Worm (Caenorhabditis elegans) whole organism, L4/young adult: ENCODE data around the gene lir-3.

ENCODE experiments used
- dao-5 ChIP-seq: sonication (generic microtip); optimal IDR thresholded peaks from 2 replicates; lab custom pipeline; 2016; ENCODE audit warnings: missing genotype, missing genetic modification characterization, moderate library complexity, missing compliant biosample characterization
- him-1 ChIP-seq: sonication (generic microtip); optimal IDR thresholded peaks from 2 replicates; lab custom pipeline; 2016; ENCODE audit warnings: missing genotype, missing genetic modification reagents, missing genetic modification characterization, missing compliant biosample characterization

- TF ChIP-seq dao-5 (no peak), him-1 (tag; lab: Kevin White, UChicago) (no peak)
Observed at ce11 chrII:11162390-11162789, 22.2 kb downstream of the lir-3 start, which contains the start of gene ptr-13.
